Worm (Caenorhabditis elegans): ENCODE results near the gene txt-5.

- TF ChIP-seq nhr-76 (tag; optimal IDR thresholded peaks at IDR 0.05): no peak
- TF ChIP-seq snpc-4 (tag; optimal IDR thresholded peaks at IDR 0.05): no peak
- peak; percentile 84 for TF ChIP-seq aha-1 (tag)
These were observed 47.5 kb upstream of the txt-5 start for ce11 chrV:7884441-7884840.
